Fruit fly (Drosophila melanogaster) whole organism, wandering third instar larva: Measurements from ENCODE around the gene Zip89B.

Source experiments
- Abd-B ChIP-seq: fragments of >200 bp; optimal IDR thresholded peaks from 2 replicates; lab custom pipeline; 2017; ENCODE audit warnings: missing biosample characterization, missing genetic modification characterization
- CG32264 ChIP-seq: fragments of 200-800 bp; sonication (Bioruptor generic); optimal IDR thresholded peaks from 2 replicates; lab custom pipeline; 2016; ENCODE audit warnings: missing biosample characterization, missing genetic modification characterization
- CG9705 ChIP-seq: fragments of 200-800 bp; sonication (Bioruptor generic); optimal IDR thresholded peaks from 2 replicates; lab custom pipeline; 2018; ENCODE audit warnings: missing biosample characterization, mild to moderate bottlenecking, missing genetic modification characterization
- CrebA ChIP-seq: fragments of 200-800 bp; sonication (Bioruptor generic); optimal IDR thresholded peaks from 2 replicates; lab custom pipeline; 2016; ENCODE audit warnings: missing biosample characterization, mild to moderate bottlenecking, missing genetic modification characterization, borderline replicate concordance
- Dfd ChIP-seq: fragments of >200 bp; optimal IDR thresholded peaks from 2 replicates; lab custom pipeline; 2017; ENCODE audit warnings: missing biosample characterization, missing genetic modification characterization
- Dif ChIP-seq: fragments of 200-275, 200-300 bp; sonication (Bioruptor generic); optimal IDR thresholded peaks from 2 replicates; lab custom pipeline; 2018; ENCODE audit warnings: missing biosample characterization, missing genetic modification characterization; ENCODE audit not compliant: partially characterized antibody
- GATAd ChIP-seq: sonication (Bioruptor generic); optimal IDR thresholded peaks from 2 replicates; lab custom pipeline; 2016; ENCODE audit warnings: missing biosample characterization, missing genetic modification characterization
- HLH106 ChIP-seq: fragments of 200-800 bp; optimal IDR thresholded peaks from 3 replicates; lab custom pipeline; 2019; ENCODE audit warnings: missing biosample characterization, mild to moderate bottlenecking, missing genetic modification characterization, moderate library complexity
- Hnf4 ChIP-seq: fragments of 200-800 bp; sonication (Bioruptor generic); optimal IDR thresholded peaks from 2 replicates; lab custom pipeline; 2016; ENCODE audit warnings: missing biosample characterization, mild to moderate bottlenecking, missing genetic modification characterization
- Hr83 ChIP-seq: fragments of 200-300 bp; sonication (Bioruptor generic); optimal IDR thresholded peaks from 2 replicates; lab custom pipeline; 2016; ENCODE audit warnings: missing biosample characterization, mild to moderate bottlenecking, missing genetic modification characterization, moderate library complexity; ENCODE audit not compliant: poor library complexity, severe bottlenecking
- Jra ChIP-seq: sonication (Bioruptor generic); optimal IDR thresholded peaks from 2 replicates; lab custom pipeline; 2016; ENCODE audit warnings: missing biosample characterization, missing genetic modification characterization
- Mio ChIP-seq: sonication (Bioruptor generic); optimal IDR thresholded peaks from 2 replicates; lab custom pipeline; 2016; ENCODE audit warnings: missing biosample characterization, missing genetic modification characterization
- Myc ChIP-seq: fragments of >200 bp; optimal IDR thresholded peaks from 2 replicates; lab custom pipeline; 2017
- OdsH ChIP-seq: fragments of 200-800 bp; sonication (Bioruptor generic); optimal IDR thresholded peaks from 2 replicates; lab custom pipeline; 2016; ENCODE audit warnings: missing biosample characterization, mild to moderate bottlenecking, missing genetic modification characterization
- Rel ChIP-seq, 2 experiments: fragments of 200-800 bp; sonication (Bioruptor generic) in 1 of 2; optimal IDR thresholded peaks; 2 replicates in 1 of 2; 3 replicates in 1 of 2; lab custom pipeline; 2016 to 2019; ENCODE audit warnings: mild to moderate bottlenecking in 2 of 2, missing biosample characterization in 2 of 2, missing genetic modification characterization in 2 of 2, moderate library complexity in 1 of 2
- Sp1 ChIP-seq: fragments of 200-800 bp; sonication (Bioruptor generic); optimal IDR thresholded peaks from 3 replicates; lab custom pipeline; 2019; ENCODE audit warnings: missing biosample characterization, mild to moderate bottlenecking, missing genetic modification characterization, moderate library complexity
- Vsx2 ChIP-seq: fragments of 200-300, 225-300 bp; sonication (Bioruptor generic); optimal IDR thresholded peaks from 2 replicates; lab custom pipeline; 2018; ENCODE audit warnings: missing biosample characterization, missing genetic modification characterization; ENCODE audit not compliant: partially characterized antibody
- brk ChIP-seq: fragments of 200-800 bp; sonication (Bioruptor generic); optimal IDR thresholded peaks from 2 replicates; lab custom pipeline; 2016; ENCODE audit warnings: missing biosample characterization, mild to moderate bottlenecking, missing genetic modification characterization
- dl ChIP-seq, 2 experiments: fragments of 175-275, 200-275 bp in 1 of 2; fragments of 200-275 bp in 1 of 2; sonication (Bioruptor generic); optimal IDR thresholded peaks; lab custom pipeline; 2018; ENCODE audit warnings: mild to moderate bottlenecking in 2 of 2, missing biosample characterization in 2 of 2, missing genetic modification characterization in 2 of 2, moderate library complexity in 2 of 2; ENCODE audit not compliant: partially characterized antibody in 2 of 2, insufficient read depth in 1 of 2
- dmrt93B ChIP-seq: fragments of 200-800 bp; sonication (Bioruptor generic); optimal IDR thresholded peaks from 2 replicates; lab custom pipeline; 2018; ENCODE audit warnings: missing biosample characterization, mild to moderate bottlenecking, missing genetic modification characterization
- dsf ChIP-seq: sonication (Bioruptor generic); optimal IDR thresholded peaks from 2 replicates; lab custom pipeline; 2016; ENCODE audit warnings: missing biosample characterization, missing genetic modification characterization, borderline replicate concordance
- ey ChIP-seq: fragments of 200-800 bp; sonication (Bioruptor generic); optimal IDR thresholded peaks from 2 replicates; lab custom pipeline; 2016; ENCODE audit warnings: missing biosample characterization, missing genetic modification characterization
- foxo ChIP-seq, 2 experiments: fragments of 200-800 bp; sonication (Bioruptor generic); optimal IDR thresholded peaks; 2 replicates in 1 of 2; 3 replicates in 1 of 2; lab custom pipeline; 2016 to 2017; ENCODE audit warnings: missing biosample characterization in 2 of 2, missing genetic modification characterization in 2 of 2
- fru ChIP-seq: fragments of 200-800 bp; sonication (Bioruptor generic); optimal IDR thresholded peaks from 3 replicates; lab custom pipeline; 2016; ENCODE audit warnings: missing biosample characterization, mild to moderate bottlenecking, missing genetic modification characterization
- h ChIP-seq: fragments of 200-800 bp; sonication (Bioruptor generic); optimal IDR thresholded peaks from 3 replicates; lab custom pipeline; 2016; ENCODE audit warnings: missing biosample characterization, mild to moderate bottlenecking, missing genetic modification characterization
- jim ChIP-seq: fragments of 175-275, 200-325 bp; sonication (Bioruptor generic); optimal IDR thresholded peaks from 2 replicates; lab custom pipeline; 2016; ENCODE audit warnings: missing biosample characterization, mild to moderate bottlenecking, missing genetic modification characterization
- lola ChIP-seq: fragments of >200 bp; optimal IDR thresholded peaks from 2 replicates; lab custom pipeline; 2017; ENCODE audit warnings: missing biosample characterization, missing genetic modification characterization
- pan ChIP-seq: fragments of >200 bp; optimal IDR thresholded peaks from 2 replicates; lab custom pipeline; 2017
- psq ChIP-seq: fragments of 200-800 bp; sonication (Bioruptor generic); optimal IDR thresholded peaks from 3 replicates; lab custom pipeline; 2017; ENCODE audit warnings: missing biosample characterization, mild to moderate bottlenecking, missing genetic modification characterization, moderate library complexity
- rgr ChIP-seq: fragments of 200-800 bp; sonication (Bioruptor generic); optimal IDR thresholded peaks from 3 replicates; lab custom pipeline; 2016; ENCODE audit warnings: missing biosample characterization, mild to moderate bottlenecking, missing genetic modification characterization
- sv ChIP-seq: fragments of 200-800 bp; sonication (Bioruptor generic); optimal IDR thresholded peaks from 3 replicates; lab custom pipeline; 2016; ENCODE audit warnings: missing biosample characterization, missing genetic modification characterization
- usp ChIP-seq: fragments of >200 bp; optimal IDR thresholded peaks from 2 replicates; lab custom pipeline; 2017; ENCODE audit warnings: missing biosample characterization, missing genetic modification characterization
- woc ChIP-seq: sonication (Bioruptor generic); optimal IDR thresholded peaks from 2 replicates; lab custom pipeline; 2016; ENCODE audit warnings: missing biosample characterization, mild to moderate bottlenecking, missing genetic modification characterization

Gene Zip89B

dm6 chr3R:16348289-16348688, 42.7 kb downstream of the Zip89B start:
- TF ChIP-seq ey (GFP tag; lab: Kevin White, UChicago) = no peak
- TF ChIP-seq, all 38 proteins: peak for 0

dm6 chr3R:16349111-16349655, 43.6 kb downstream of the Zip89B start, which contains the start of the genes CG14879 and Manf:
CG14879 (minus strand) TSS chr3R:16349226.
Manf (plus strand) TSS chr3R:16349404.
- TF ChIP-seq h (GFP tag; lab: Kevin White, UChicago) (peak; percentile 26), Hnf4 (GFP tag; lab: Kevin White, UChicago) (peak; percentile 22), CrebA (GFP tag; lab: Kevin White, UChicago) (peak; percentile 92), dmrt93B (GFP tag; lab: Kevin White, UChicago) (no peak), Rel (GFP tag; optimal IDR thresholded peaks at IDR 0.05; lab: Kevin White, UChicago) (no peak), Rel (tag; optimal IDR thresholded peaks at IDR 0.05; lab: Kevin White, UChicago) (peak; percentile 69), rgr (GFP tag; lab: Kevin White, UChicago) (peak; percentile 20), Hr83 (GFP tag; lab: Kevin White, UChicago) (peak; percentile 17), woc (GFP tag; lab: Kevin White, UChicago) (no peak)

dm6 chr3R:16350400-16350799, 44.8 kb downstream of the Zip89B start:
- TF ChIP-seq sv (GFP tag; lab: Kevin White, UChicago) (no peak), HLH106 (tag; lab: Kevin White, UChicago) (no peak), Rel (GFP tag; optimal IDR thresholded peaks at IDR 0.05; lab: Kevin White, UChicago) (no peak), Rel (tag; optimal IDR thresholded peaks at IDR 0.05; lab: Kevin White, UChicago) (no peak), lola (GFP tag; lab: Kevin White, UChicago) (no peak), Jra (GFP tag; lab: Kevin White, UChicago) (no peak), usp (GFP tag; lab: Kevin White, UChicago) (no peak), pan (lab: Kevin White, UChicago) (no peak), Sp1 (GFP tag; lab: Kevin White, UChicago) (no peak), Myc (lab: Kevin White, UChicago) (no peak), Abd-B (no peak), Vsx2 (GFP tag; lab: Kevin White, UChicago) (no peak), fru (GFP tag; lab: Kevin White, UChicago) (no peak), GATAd (GFP tag; lab: Kevin White, UChicago) (no peak), Dif (GFP tag; lab: Kevin White, UChicago) (no peak), brk (GFP tag; lab: Kevin White, UChicago) (no peak), foxo (GFP tag; optimal IDR thresholded peaks at IDR 0.05; lab: Kevin White, UChicago) (no peak), CG9705 (GFP tag; lab: Kevin White, UChicago) (no peak), psq (GFP tag; lab: Kevin White, UChicago) (no peak), Dfd (GFP tag; lab: Kevin White, UChicago) (no peak), ey (GFP tag; lab: Kevin White, UChicago) (no peak)

- TF ChIP-seq woc (GFP tag; lab: Kevin White, UChicago) (no peak), dl (GFP tag; optimal IDR thresholded peaks at IDR 0.05; lab: Kevin White, UChicago; ENCODE audit: insufficient read depth in 1 of 2, partially characterized antibody in 2 of 2) (no peak), Myc (lab: Kevin White, UChicago) (peak; percentile 21)
Observed at dm6 chr3R:16351044-16351443, 45.5 kb downstream of the Zip89B start.

dm6 chr3R:16352039-16352438, 46.5 kb downstream of the Zip89B start:
- no peak for TF ChIP-seq foxo (GFP tag; optimal IDR thresholded peaks at IDR 0.05; lab: Kevin White, UChicago)
- TF ChIP-seq OdsH (GFP tag; lab: Kevin White, UChicago) = no peak
- TF ChIP-seq HLH106 (tag; lab: Kevin White, UChicago) = no peak
- TF ChIP-seq jim (GFP tag; lab: Kevin White, UChicago) = no peak
- TF ChIP-seq pan (lab: Kevin White, UChicago) = no peak
- no peak for TF ChIP-seq dl (GFP tag; optimal IDR thresholded peaks at IDR 0.05; lab: Kevin White, UChicago; ENCODE audit: insufficient read depth in 1 of 2, partially characterized antibody in 2 of 2)
- no peak for TF ChIP-seq Hr83 (GFP tag; lab: Kevin White, UChicago)
- no peak for TF ChIP-seq ey (GFP tag; lab: Kevin White, UChicago)
- no peak for TF ChIP-seq CrebA (GFP tag; lab: Kevin White, UChicago)
- TF ChIP-seq Myc (lab: Kevin White, UChicago) = no peak
- no peak for TF ChIP-seq Dif (GFP tag; lab: Kevin White, UChicago)
- no peak for TF ChIP-seq Mio (GFP tag; lab: Kevin White, UChicago)
- TF ChIP-seq rgr (GFP tag; lab: Kevin White, UChicago) = no peak
- TF ChIP-seq Abd-B = no peak
- TF ChIP-seq dsf (GFP tag; lab: Kevin White, UChicago) = no peak
- TF ChIP-seq CG32264 (GFP tag; lab: Kevin White, UChicago) = no peak
- no peak for TF ChIP-seq sv (GFP tag; lab: Kevin White, UChicago)
